Worm (Caenorhabditis elegans) whole organism, young adult: Measurements from ENCODE around the gene C03H12.1.

Experiments
- B0035.1 ChIP-seq: sonication (generic microtip); optimal IDR thresholded peaks from 2 replicates; lab custom pipeline; 2016; ENCODE audit warnings: missing genetic modification characterization, mild to moderate bottlenecking, missing compliant biosample characterization, missing genotype, missing genetic modification reagents
- D2030.7 ChIP-seq: fragments of 200-800 bp; sonication (Bioruptor generic); IDR thresholded peaks from 2 replicates; pipeline ENCODE4 v1.3.6; 2022; ENCODE audit warnings: missing genetic modification reagents, missing genetic modification characterization, missing compliant biosample characterization
- F23B12.7 ChIP-seq: sonication (generic microtip); optimal IDR thresholded peaks from 2 replicates; lab custom pipeline; 2017; ENCODE audit warnings: missing genetic modification characterization, mild to moderate bottlenecking, missing compliant biosample characterization, antibody characterized with exemption, moderate library complexity; ENCODE audit not compliant: insufficient read depth
- F33H1.4 ChIP-seq: fragments of 200-800 bp; sonication (Bioruptor generic); IDR thresholded peaks from 2 replicates; pipeline ENCODE4 v1.3.6; 2022; ENCODE audit warnings: missing genetic modification reagents, missing genetic modification characterization, missing compliant biosample characterization
- F39B2.1 ChIP-seq: fragments of 200-800 bp; sonication (Bioruptor generic); IDR thresholded peaks from 2 replicates; pipeline ENCODE4 v1.3.6; 2022; ENCODE audit warnings: missing genetic modification reagents, missing genetic modification characterization, missing compliant biosample characterization
- F49E8.2 ChIP-seq: sonication (generic microtip); optimal IDR thresholded peaks from 3 replicates; lab custom pipeline; 2017; ENCODE audit warnings: missing genetic modification characterization, mild to moderate bottlenecking, missing compliant biosample characterization, antibody characterized with exemption, moderate library complexity; ENCODE audit not compliant: insufficient read depth
- F52B5.7 ChIP-seq: sonication (generic microtip); optimal IDR thresholded peaks from 2 replicates; lab custom pipeline; 2016; ENCODE audit warnings: mild to moderate bottlenecking, missing genetic modification characterization, missing compliant biosample characterization
- F55B11.4 ChIP-seq: sonication (generic microtip); optimal IDR thresholded peaks from 2 replicates; lab custom pipeline; 2016; ENCODE audit warnings: missing compliant biosample characterization, missing genetic modification characterization, borderline replicate concordance; ENCODE audit not compliant: insufficient read depth
- F57A8.1 ChIP-seq: fragments of 200-800 bp; sonication (Bioruptor generic); optimal IDR thresholded peaks from 2 replicates; lab custom pipeline; 2018; ENCODE audit warnings: mild to moderate bottlenecking, missing genetic modification characterization, moderate library complexity, missing compliant biosample characterization
- F57C9.4 ChIP-seq: sonication (generic microtip); optimal IDR thresholded peaks from 2 replicates; lab custom pipeline; 2017; ENCODE audit warnings: mild to moderate bottlenecking, missing genetic modification characterization, missing compliant biosample characterization
- K12H6.12 ChIP-seq: fragments of 200-800 bp; sonication (Bioruptor generic); optimal IDR thresholded peaks from 2 replicates; lab custom pipeline; 2018; ENCODE audit warnings: mild to moderate bottlenecking, missing genetic modification characterization, missing compliant biosample characterization
- Y56A3A.18 ChIP-seq: fragments of 200-800 bp; sonication (Bioruptor generic); IDR thresholded peaks from 2 replicates; pipeline ENCODE4 v1.3.6; 2022; ENCODE audit warnings: missing genetic modification reagents, missing genetic modification characterization, missing compliant biosample characterization
- ZK185.1 ChIP-seq: sonication (generic microtip); optimal IDR thresholded peaks from 2 replicates; lab custom pipeline; 2016; ENCODE audit warnings: mild to moderate bottlenecking, missing genetic modification characterization, missing compliant biosample characterization; ENCODE audit not compliant: poor library complexity, severe bottlenecking
- akir-1 ChIP-seq: fragments of 200-800 bp; sonication (Bioruptor generic); optimal IDR thresholded peaks from 2 replicates; lab custom pipeline; 2018; ENCODE audit warnings: mild to moderate bottlenecking, missing genetic modification characterization, moderate library complexity, missing compliant biosample characterization
- aptf-3 ChIP-seq: fragments of 200-800 bp; sonication (Bioruptor generic); IDR thresholded peaks from 2 replicates; pipeline ENCODE4 v1.3.6; 2022; ENCODE audit warnings: missing genetic modification characterization, missing compliant biosample characterization
- attf-6 ChIP-seq: fragments of 200-800 bp; sonication (Bioruptor generic); IDR thresholded peaks from 2 replicates; pipeline ENCODE4 v1.3.6; 2022; ENCODE audit warnings: missing genetic modification reagents, missing genetic modification characterization, missing compliant biosample characterization
- cebp-1 ChIP-seq, 2 experiments: fragments of 200-800 bp in 1 of 2; sonication (Bioruptor generic) in 1 of 2; sonication (generic microtip) in 1 of 2; IDR thresholded peaks in 1 of 2; optimal IDR thresholded peaks in 1 of 2; 2 replicates each; pipeline versions ENCODE4 v1.3.6 to Lab custom; 2017 to 2022; ENCODE audit warnings: missing compliant biosample characterization in 2 of 2, missing genetic modification characterization in 2 of 2, mild to moderate bottlenecking in 1 of 2, missing genetic modification reagents in 1 of 2, moderate library complexity in 1 of 2
- ceh-27 ChIP-seq: fragments of 200-800 bp; sonication (Bioruptor generic); optimal IDR thresholded peaks from 2 replicates; lab custom pipeline; 2018; ENCODE audit warnings: mild to moderate bottlenecking, missing genetic modification characterization, moderate library complexity, missing compliant biosample characterization
- ceh-79 ChIP-seq: sonication (generic microtip); optimal IDR thresholded peaks from 2 replicates; lab custom pipeline; 2017; ENCODE audit warnings: mild to moderate bottlenecking, missing genetic modification characterization, missing compliant biosample characterization
- chd-7 ChIP-seq: sonication (generic microtip); optimal IDR thresholded peaks from 2 replicates; lab custom pipeline; 2016; ENCODE audit warnings: mild to moderate bottlenecking, missing genetic modification characterization, moderate library complexity, missing compliant biosample characterization
- egl-44 ChIP-seq: fragments of 200-800 bp; sonication (Bioruptor generic); IDR thresholded peaks from 2 replicates; pipeline ENCODE4 v1.3.6; 2022; ENCODE audit warnings: missing genetic modification reagents, missing genetic modification characterization, missing compliant biosample characterization
- egrh-3 ChIP-seq: fragments of 200-800 bp; sonication (Bioruptor generic); IDR thresholded peaks from 2 replicates; pipeline ENCODE4 v1.3.6; 2022; ENCODE audit warnings: missing genetic modification reagents, missing genetic modification characterization, missing compliant biosample characterization
- gei-17 ChIP-seq: fragments of 200-800 bp; sonication (Bioruptor generic); optimal IDR thresholded peaks from 2 replicates; lab custom pipeline; 2018; ENCODE audit warnings: mild to moderate bottlenecking, missing genetic modification characterization, missing compliant biosample characterization
- hlh-12 ChIP-seq: sonication (generic microtip); optimal IDR thresholded peaks from 2 replicates; lab custom pipeline; 2016; ENCODE audit warnings: missing genetic modification characterization, missing compliant biosample characterization
- hlh-26 ChIP-seq: fragments of 200-800 bp; sonication (Bioruptor generic); conservative IDR thresholded peaks from 2 replicates; pipeline ENCODE4 v1.3.6; 2022; ENCODE audit warnings: missing genetic modification reagents, missing genetic modification characterization, missing compliant biosample characterization
- hmg-20 ChIP-seq: fragments of 200-800 bp; sonication (Bioruptor generic); IDR thresholded peaks from 2 replicates; pipeline ENCODE4 v1.3.6; 2022; ENCODE audit warnings: missing genetic modification reagents, missing genetic modification characterization, missing compliant biosample characterization
- hsf-1 ChIP-seq: fragments of 200-800 bp; sonication (Bioruptor generic); IDR thresholded peaks from 2 replicates; pipeline ENCODE4 v1.3.6; 2022; ENCODE audit warnings: missing genetic modification reagents, missing genetic modification characterization, missing compliant biosample characterization
- let-526 ChIP-seq: fragments of 200-800 bp; sonication (Bioruptor generic); IDR thresholded peaks from 2 replicates; pipeline ENCODE4 v1.3.6; 2022; ENCODE audit warnings: missing genetic modification reagents, missing genetic modification characterization, missing compliant biosample characterization
- let-607 ChIP-seq, 2 experiments: fragments of 200-800 bp in 1 of 2; sonication (Bioruptor generic) in 1 of 2; sonication (generic microtip) in 1 of 2; optimal IDR thresholded peaks; 2 replicates each; lab custom pipeline; 2016 to 2018; ENCODE audit warnings: mild to moderate bottlenecking in 2 of 2, missing compliant biosample characterization in 2 of 2, missing genetic modification characterization in 2 of 2, moderate library complexity in 2 of 2, missing genotype in 1 of 2
- lin-26 ChIP-seq: fragments of 200-800 bp; sonication (Bioruptor generic); IDR thresholded peaks from 2 replicates; pipeline ENCODE4 v1.3.6; 2022; ENCODE audit warnings: missing genetic modification reagents, missing genetic modification characterization, missing compliant biosample characterization
- lin-40 ChIP-seq: sonication (generic microtip); optimal IDR thresholded peaks from 2 replicates; lab custom pipeline; 2016; ENCODE audit warnings: missing genetic modification characterization, mild to moderate bottlenecking, missing compliant biosample characterization, missing genotype, missing genetic modification reagents
- madf-10 ChIP-seq: sonication (generic microtip); optimal IDR thresholded peaks from 2 replicates; lab custom pipeline; 2016; ENCODE audit warnings: mild to moderate bottlenecking, missing genetic modification characterization, missing compliant biosample characterization
- mcd-1 ChIP-seq: fragments of 200-800 bp; sonication (Bioruptor generic); IDR thresholded peaks from 2 replicates; pipeline ENCODE4 v1.3.6; 2022; ENCODE audit warnings: missing genetic modification reagents, missing genetic modification characterization, missing compliant biosample characterization
- nfya-1 ChIP-seq: sonication (generic microtip); optimal IDR thresholded peaks from 2 replicates; lab custom pipeline; 2017; ENCODE audit warnings: antibody characterized with exemption, missing compliant biosample characterization, missing genetic modification characterization, borderline replicate concordance; ENCODE audit not compliant: insufficient read depth
- nhr-80 ChIP-seq: sonication (generic microtip); optimal IDR thresholded peaks from 2 replicates; lab custom pipeline; 2016; ENCODE audit warnings: missing genetic modification characterization, missing compliant biosample characterization
- pbrm-1 ChIP-seq: fragments of 200-800 bp; sonication (Bioruptor generic); IDR thresholded peaks from 2 replicates; pipeline ENCODE4 v1.3.6; 2022; ENCODE audit warnings: missing genetic modification reagents, missing genetic modification characterization, missing compliant biosample characterization
- rpc-1 ChIP-seq, 2 experiments: fragments of 150-350 bp in 1 of 2; sonication (generic microtip) in 1 of 2; optimal IDR thresholded peaks; 2 replicates each; lab custom pipeline; 2014 to 2018; ENCODE audit warnings: missing biosample characterization in 1 of 2, missing genetic modification characterization in 1 of 2, missing genetic modification reagents in 1 of 2, missing genotype in 1 of 2
- sea-2 ChIP-seq: fragments of 200-800 bp; sonication (Bioruptor generic); IDR thresholded peaks from 2 replicates; pipeline ENCODE4 v1.3.6; 2022; ENCODE audit warnings: missing genetic modification characterization, missing compliant biosample characterization
- snpc-1.3 ChIP-seq: sonication (generic microtip); optimal IDR thresholded peaks from 2 replicates; lab custom pipeline; 2017; ENCODE audit warnings: missing genetic modification characterization, mild to moderate bottlenecking, missing compliant biosample characterization, antibody characterized with exemption, moderate library complexity, missing genotype, missing genetic modification reagents; ENCODE audit not compliant: insufficient read depth
- tbp1 ChIP-seq: fragments of 200-800 bp; sonication (Bioruptor generic); optimal IDR thresholded peaks from 2 replicates; lab custom pipeline; 2018; ENCODE audit warnings: mild to moderate bottlenecking, missing genetic modification characterization, missing compliant biosample characterization
- ztf-22 ChIP-seq: fragments of 200-800 bp; sonication (Bioruptor generic); optimal IDR thresholded peaks from 2 replicates; lab custom pipeline; 2018; ENCODE audit warnings: mild to moderate bottlenecking, missing genetic modification characterization, moderate library complexity, missing compliant biosample characterization
- ztf-26 ChIP-seq: sonication (generic microtip); optimal IDR thresholded peaks from 2 replicates; lab custom pipeline; 2017; ENCODE audit warnings: missing genetic modification characterization, missing compliant biosample characterization

C03H12.1 gene

ce11 chrX:15709594-15709993 lies 20.3 kb downstream of the C03H12.1 start (continued):
- TF ChIP-seq gei-17 (GFP tag; lab: Kevin White, UChicago) (peak; percentile 12), cebp-1 (GFP tag; IDR thresholded peaks at IDR 0.05; lab: Robert Waterston, UW) (no peak), cebp-1 (tag; optimal IDR thresholded peaks at IDR 0.05; lab: Kevin White, UChicago) (peak; percentile 40), B0035.1 (no peak), let-607 (tag; optimal IDR thresholded peaks at IDR 0.05; lab: Kevin White, UChicago) (peak in 1 of 2 experiments; percentile 35), F39B2.1 (GFP tag; lab: Robert Waterston, UW) (no peak), lin-40 (tag; lab: Kevin White, UChicago) (peak; percentile 65), ztf-26 (tag; lab: Kevin White, UChicago) (peak; percentile 1), hlh-12 (tag; lab: Kevin White, UChicago) (no peak), tbp1 (GFP tag; lab: Kevin White, UChicago) (peak; percentile 9), akir-1 (no peak), pbrm-1 (GFP tag; lab: Robert Waterston, UW) (no peak), hmg-20 (0 out of 2 replicates have a peak, but pooled peaks have one; percentile 40), F33H1.4 (no peak), nhr-80 (tag; lab: Kevin White, UChicago) (peak; percentile 92), mcd-1 (GFP tag; lab: Robert Waterston, UW) (peak; percentile 30; the same call in 1 of the 2 replicates)

ce11 chrX:15713189-15713588 lies 23.9 kb downstream of the C03H12.1 start:
- TF ChIP-seq F49E8.2 (no peak), cebp-1 (GFP tag; IDR thresholded peaks at IDR 0.05; lab: Robert Waterston, UW) (no peak), cebp-1 (tag; optimal IDR thresholded peaks at IDR 0.05; lab: Kevin White, UChicago) (no peak), D2030.7 (GFP tag; lab: Robert Waterston, UW) (no peak), F55B11.4 (tag; lab: Kevin White, UChicago) (no peak), ztf-22 (no peak), egrh-3 (GFP tag; lab: Robert Waterston, UW) (no peak), lin-26 (no peak), sea-2 (GFP tag; lab: Robert Waterston, UW) (no peak), nfya-1 (tag; lab: Kevin White, UChicago) (no peak), let-526 (no peak), F23B12.7 (no peak), snpc-1.3 (no peak), hsf-1 (GFP tag; lab: Robert Waterston, UW) (no peak), aptf-3 (GFP tag; lab: Robert Waterston, UW) (no peak)

DNA sequence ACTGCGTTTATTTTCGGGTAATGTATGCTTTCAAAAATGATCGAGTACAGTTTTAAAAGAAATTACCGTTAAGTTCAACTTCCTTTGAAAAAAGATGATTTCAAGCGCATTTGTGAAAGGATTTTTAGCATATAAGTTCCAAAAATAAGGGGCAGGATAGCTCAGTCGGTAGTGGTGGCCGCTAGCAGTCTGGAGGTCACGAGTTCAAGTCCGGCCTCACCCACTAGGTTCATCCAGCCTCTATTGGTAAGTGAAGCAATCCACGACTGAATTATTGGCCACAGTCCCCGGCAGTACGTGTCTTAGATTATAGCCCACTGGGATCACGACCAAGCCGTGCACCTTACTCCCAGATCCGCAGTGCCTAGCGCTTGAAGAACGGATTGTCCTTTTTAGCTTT lies 27.7 kb downstream of the C03H12.1 start:
- TF ChIP-seq ceh-79 (tag; lab: Kevin White, UChicago) (no peak), rpc-1 (optimal IDR thresholded peaks at IDR 0.05; lab: Kevin White, UChicago) (peak; percentile 25), rpc-1 (tag; optimal IDR thresholded peaks at IDR 0.05; lab: Kevin White, UChicago) (peak; percentile 58), D2030.7 (GFP tag; lab: Robert Waterston, UW) (peak; percentile 42; the same call in 1 of the 2 replicates), lin-26 (0 out of 2 replicates have a peak, but pooled peaks have one; percentile 25)

DNA sequence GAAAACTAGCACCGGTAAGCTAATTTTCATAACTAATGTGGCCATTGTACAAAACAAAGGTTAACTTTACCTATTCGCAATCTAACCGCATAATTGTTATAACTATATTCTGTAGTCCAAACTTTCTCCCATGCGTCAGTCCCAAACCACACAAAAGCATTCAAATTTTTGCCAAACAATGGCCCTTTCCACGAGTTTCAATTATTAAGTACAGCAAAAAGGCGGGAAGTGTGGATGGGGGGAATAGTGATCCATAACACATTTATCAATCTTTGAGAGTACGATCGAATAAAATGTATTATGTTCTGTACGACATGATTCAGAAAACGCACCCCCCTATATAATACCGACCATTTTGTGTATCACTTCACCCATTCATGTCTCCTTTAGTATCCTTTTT lies 29.1 kb downstream of the C03H12.1 start, which contains the start of gene ZK662.6:
Gene ZK662.6 (plus strand): TSS at position 301 of the 400 bp plus-strand sequence.
- TF ChIP-seq hlh-26 (GFP tag; lab: Robert Waterston, UW) (no peak), Y56A3A.18 (GFP tag; lab: Robert Waterston, UW) (no peak), chd-7 (tag; lab: Kevin White, UChicago) (no peak), F57A8.1 (GFP tag; lab: Kevin White, UChicago) (no peak), K12H6.12 (tag; lab: Kevin White, UChicago) (no peak), ceh-27 (GFP tag; lab: Kevin White, UChicago) (no peak), ZK185.1 (tag; lab: Kevin White, UChicago) (no peak), F57C9.4 (tag; lab: Kevin White, UChicago) (no peak), ztf-26 (tag; lab: Kevin White, UChicago) (no peak), attf-6 (no peak), madf-10 (tag; lab: Kevin White, UChicago) (no peak), F52B5.7 (no peak), egl-44 (GFP tag; lab: Robert Waterston, UW) (no peak)
